Fruit fly (Drosophila melanogaster) whole organism, embryonic: ENCODE measurements around the gene nbs.

Experiments
- Adf1 ChIP-seq: fragments of 200-800 bp; sonication (Bioruptor generic); IDR thresholded peaks from 2 replicates; pipeline ENCODE4 v1.3.6; 2022; ENCODE audit warnings: missing biosample characterization, missing genetic modification characterization
- Bgb ChIP-seq: fragments of 200-800 bp; sonication (Bioruptor generic); IDR thresholded peaks from 2 replicates; pipeline ENCODE4 v1.3.6; 2022; ENCODE audit warnings: missing biosample characterization, missing genetic modification characterization; ENCODE audit not compliant: partially characterized antibody
- CG10366 ChIP-seq: fragments of 200-800 bp; sonication (Bioruptor generic); IDR thresholded peaks from 2 replicates; pipeline ENCODE4 v1.3.6; 2022; ENCODE audit warnings: missing biosample characterization, missing genetic modification characterization
- CG10979 ChIP-seq: fragments of 200-800 bp; sonication (Bioruptor generic); optimal IDR thresholded peaks from 2 replicates; lab custom pipeline; 2018; ENCODE audit warnings: missing biosample characterization, mild to moderate bottlenecking, missing genetic modification characterization, moderate library complexity
- CG11085 ChIP-seq: fragments of 200-800 bp; sonication (Bioruptor generic); IDR thresholded peaks from 2 replicates; pipeline ENCODE4 v1.3.6; 2022; ENCODE audit warnings: missing biosample characterization, missing genetic modification characterization
- CG11696 ChIP-seq: fragments of 200-800 bp; sonication (Bioruptor generic); IDR thresholded peaks from 2 replicates; pipeline ENCODE4 v1.3.6; 2022; ENCODE audit warnings: missing biosample characterization, missing genetic modification characterization
- CG12769 ChIP-seq: fragments of 200-800 bp; sonication (Bioruptor generic); optimal IDR thresholded peaks from 2 replicates; lab custom pipeline; 2019; ENCODE audit warnings: missing biosample characterization, mild to moderate bottlenecking, missing genetic modification characterization, moderate library complexity
- CG14860 ChIP-seq: fragments of 200-800 bp; sonication (Bioruptor generic); IDR thresholded peaks from 3 replicates; pipeline ENCODE4 v1.3.6; 2022; ENCODE audit warnings: missing biosample characterization, missing genetic modification characterization; ENCODE audit not compliant: partially characterized antibody
- CG1602 ChIP-seq: fragments of 200-800 bp; sonication (Bioruptor generic); optimal IDR thresholded peaks from 3 replicates; lab custom pipeline; 2016; ENCODE audit warnings: missing biosample characterization, missing genetic modification characterization
- CG2712 ChIP-seq: fragments of 200-800 bp; optimal IDR thresholded peaks from 3 replicates; lab custom pipeline; 2019; ENCODE audit warnings: missing biosample characterization, mild to moderate bottlenecking, missing genetic modification characterization, moderate library complexity
- CG32767 ChIP-seq: fragments of 200-800 bp; sonication (Bioruptor generic); IDR thresholded peaks from 2 replicates; pipeline ENCODE4 v1.3.6; 2022; ENCODE audit warnings: missing biosample characterization, missing genetic modification characterization
- CG7786 ChIP-seq: fragments of 200-800 bp; sonication (Bioruptor generic); optimal IDR thresholded peaks from 2 replicates; lab custom pipeline; 2016; ENCODE audit warnings: missing biosample characterization, missing genetic modification characterization
- CG7928 ChIP-seq: fragments of 200-800 bp; sonication (Bioruptor generic); optimal IDR thresholded peaks from 2 replicates; lab custom pipeline; 2017; ENCODE audit warnings: missing biosample characterization, mild to moderate bottlenecking, missing genetic modification characterization
- CkIIα-i1 ChIP-seq: fragments of 200-800 bp; sonication (Bioruptor generic); IDR thresholded peaks from 2 replicates; pipeline ENCODE4 v1.3.6; 2022; ENCODE audit warnings: missing biosample characterization, missing genetic modification characterization
- D19B ChIP-seq: fragments of 200-800 bp; sonication (Bioruptor generic); optimal IDR thresholded peaks from 2 replicates; lab custom pipeline; 2017; ENCODE audit warnings: missing biosample characterization, mild to moderate bottlenecking, missing genetic modification characterization
- Dip3 ChIP-seq: fragments of 200-800 bp; sonication (Bioruptor generic); optimal IDR thresholded peaks from 3 replicates; lab custom pipeline; 2016; ENCODE audit warnings: missing biosample characterization, missing genetic modification characterization
- ERR ChIP-seq: fragments of 200-800 bp; sonication (Bioruptor generic); optimal IDR thresholded peaks from 2 replicates; lab custom pipeline; 2016; ENCODE audit warnings: missing biosample characterization, missing genetic modification characterization
- Ets65A ChIP-seq: fragments of 200-800 bp; sonication (Bioruptor generic); peaks from one replicate; lab custom pipeline; 2016; ENCODE audit warnings: missing biosample characterization, missing genetic modification characterization
- GATAe ChIP-seq: fragments of 200-800 bp; sonication (Bioruptor generic); conservative IDR thresholded peaks from 2 replicates; pipeline ENCODE4 v1.3.6; 2022; ENCODE audit warnings: missing biosample characterization, missing genetic modification characterization
- HLH4C ChIP-seq: fragments of 200-800 bp; sonication (Bioruptor generic); IDR thresholded peaks from 3 replicates; pipeline ENCODE4 v1.3.6; 2022; ENCODE audit warnings: missing biosample characterization, missing genetic modification characterization; ENCODE audit not compliant: partially characterized antibody
- Hand ChIP-seq: fragments of 200-800 bp; sonication (Bioruptor generic); optimal IDR thresholded peaks from 2 replicates; lab custom pipeline; 2017; ENCODE audit warnings: mild to moderate bottlenecking, missing biosample characterization, missing genetic modification reagents, missing genetic modification characterization
- Max ChIP-seq: fragments of 200-800 bp; sonication (Bioruptor generic); optimal IDR thresholded peaks from 2 replicates; lab custom pipeline; 2016; ENCODE audit warnings: missing biosample characterization, mild to moderate bottlenecking, missing genetic modification characterization
- Neu2 ChIP-seq: fragments of 200-800 bp; sonication (Bioruptor generic); optimal IDR thresholded peaks from 3 replicates; lab custom pipeline; 2016; ENCODE audit warnings: missing biosample characterization, missing genetic modification characterization, borderline replicate concordance
- Oli ChIP-seq: fragments of 200-800 bp; sonication (Bioruptor generic); optimal IDR thresholded peaks from 2 replicates; lab custom pipeline; 2018; ENCODE audit warnings: missing biosample characterization, mild to moderate bottlenecking, missing genetic modification characterization, moderate library complexity
- PHDP ChIP-seq: fragments of 200-800 bp; sonication (Bioruptor generic); optimal IDR thresholded peaks from 3 replicates; lab custom pipeline; 2018; ENCODE audit warnings: missing biosample characterization, mild to moderate bottlenecking, missing genetic modification characterization, moderate library complexity
- Sry-δ ChIP-seq: fragments of 200-800 bp; sonication (Bioruptor generic); optimal IDR thresholded peaks from 2 replicates; lab custom pipeline; 2016; ENCODE audit warnings: missing biosample characterization, missing genetic modification characterization
- Stat92E ChIP-seq, 3 experiments: fragments of >200 bp in 2 of 3; fragments of 200-800 bp in 1 of 3; sonication (Bioruptor generic) in 1 of 3; optimal IDR thresholded peaks; 2 replicates each; lab custom pipeline; 2017 to 2019; ENCODE audit warnings: missing biosample characterization in 3 of 3, missing genetic modification characterization in 3 of 3, mild to moderate bottlenecking in 1 of 3, moderate library complexity in 1 of 3
- YL-1 ChIP-seq: fragments of 200-800 bp; sonication (Bioruptor generic); optimal IDR thresholded peaks from 3 replicates; lab custom pipeline; 2017; ENCODE audit warnings: missing biosample characterization, mild to moderate bottlenecking, missing genetic modification characterization
- abd-A ChIP-seq: fragments of 200-800 bp; sonication (Bioruptor generic); optimal IDR thresholded peaks from 3 replicates; lab custom pipeline; 2019; ENCODE audit warnings: missing biosample characterization, mild to moderate bottlenecking, missing genetic modification characterization, moderate library complexity
- amos ChIP-seq: fragments of 200-800 bp; sonication (Bioruptor generic); IDR thresholded peaks from 2 replicates; pipeline ENCODE4 v1.3.6; 2022; ENCODE audit warnings: missing biosample characterization, missing genetic modification characterization; ENCODE audit not compliant: partially characterized antibody
- chif ChIP-seq, 2 experiments: fragments of 200-800 bp; sonication (Bioruptor generic); optimal IDR thresholded peaks; 3 replicates each; lab custom pipeline; 2016; ENCODE audit warnings: missing biosample characterization in 2 of 2, missing genetic modification characterization in 2 of 2
- chinmo ChIP-seq: fragments of 200-800 bp; sonication (Bioruptor generic); IDR thresholded peaks from 4 replicates; pipeline ENCODE4 v1.3.6; 2022; ENCODE audit warnings: missing biosample characterization, missing genetic modification characterization; ENCODE audit not compliant: partially characterized antibody
- crol ChIP-seq: fragments of 200-800 bp; sonication (Bioruptor generic); IDR thresholded peaks from 2 replicates; pipeline ENCODE4 v1.3.6; 2022; ENCODE audit warnings: missing biosample characterization, missing genetic modification characterization
- disco-r ChIP-seq: fragments of 200-800 bp; sonication (Bioruptor generic); optimal IDR thresholded peaks from 2 replicates; lab custom pipeline; 2016; ENCODE audit warnings: missing biosample characterization, missing genetic modification characterization
- dm ChIP-seq: fragments of 200-800 bp; sonication (Bioruptor generic); optimal IDR thresholded peaks from 3 replicates; lab custom pipeline; 2016; ENCODE audit warnings: missing biosample characterization, missing genetic modification characterization
- dysf ChIP-seq: fragments of 200-800 bp; sonication (Bioruptor generic); IDR thresholded peaks from 3 replicates; pipeline ENCODE4 v1.3.6; 2022; ENCODE audit warnings: missing biosample characterization, missing genetic modification characterization
- en ChIP-seq: fragments of 200-800 bp; sonication (Bioruptor generic); optimal IDR thresholded peaks from 2 replicates; lab custom pipeline; 2016; ENCODE audit warnings: missing biosample characterization, missing genetic modification characterization
- ewg ChIP-seq: fragments of 200-800 bp; sonication (Bioruptor generic); optimal IDR thresholded peaks from 3 replicates; lab custom pipeline; 2017; ENCODE audit warnings: mild to moderate bottlenecking, missing biosample characterization, missing genetic modification reagents, missing genetic modification characterization
- ftz-f1 ChIP-seq: fragments of 200-800 bp; sonication (Bioruptor generic); optimal IDR thresholded peaks from 2 replicates; lab custom pipeline; 2016; ENCODE audit warnings: missing biosample characterization, missing genetic modification characterization
- insv ChIP-seq, 2 experiments: fragments of 200-800 bp; sonication (Bioruptor generic); optimal IDR thresholded peaks; 3 replicates each; lab custom pipeline; 2016 to 2018; ENCODE audit warnings: missing biosample characterization in 2 of 2, missing genetic modification characterization in 2 of 2
- nom ChIP-seq: fragments of 200-800 bp; sonication (Bioruptor generic); optimal IDR thresholded peaks from 2 replicates; lab custom pipeline; 2017; ENCODE audit warnings: missing biosample characterization, missing genetic modification characterization, mild to moderate bottlenecking, moderate library complexity, missing genetic modification reagents
- oc ChIP-seq: fragments of 200-800 bp; sonication (Bioruptor generic); optimal IDR thresholded peaks from 2 replicates; lab custom pipeline; 2018; ENCODE audit warnings: missing biosample characterization, mild to moderate bottlenecking, missing genetic modification characterization, moderate library complexity
- pzg ChIP-seq: fragments of 200-800 bp; sonication (Bioruptor generic); optimal IDR thresholded peaks from 3 replicates; lab custom pipeline; 2018; ENCODE audit warnings: missing biosample characterization, mild to moderate bottlenecking, missing genetic modification characterization, moderate library complexity
- run ChIP-seq: fragments of 200-800 bp; sonication (Bioruptor generic); optimal IDR thresholded peaks from 3 replicates; lab custom pipeline; 2018; ENCODE audit warnings: missing biosample characterization, mild to moderate bottlenecking, missing genetic modification characterization
- slp2 ChIP-seq: fragments of 200-800 bp; sonication (Bioruptor generic); optimal IDR thresholded peaks from 2 replicates; lab custom pipeline; 2016; ENCODE audit warnings: missing biosample characterization, missing genetic modification characterization
- so ChIP-seq: fragments of 200-800 bp; sonication (Bioruptor generic); IDR thresholded peaks from 3 replicates; pipeline ENCODE4 v1.3.6; 2022; ENCODE audit warnings: missing biosample characterization, missing genetic modification characterization
- tio ChIP-seq: fragments of 200-800 bp; sonication (Bioruptor generic); optimal IDR thresholded peaks from 2 replicates; lab custom pipeline; 2017; ENCODE audit warnings: missing biosample characterization, missing genetic modification characterization, inconsistent platforms
- trh ChIP-seq: fragments of 200-800 bp; sonication (Bioruptor generic); optimal IDR thresholded peaks from 2 replicates; lab custom pipeline; 2016; ENCODE audit warnings: missing biosample characterization, missing genetic modification characterization
- tx ChIP-seq: fragments of 200-800 bp; sonication (Bioruptor generic); optimal IDR thresholded peaks from 2 replicates; lab custom pipeline; 2016; ENCODE audit warnings: missing biosample characterization, missing genetic modification characterization
- unpg ChIP-seq: fragments of 200-800 bp; sonication (Bioruptor generic); optimal IDR thresholded peaks from 3 replicates; lab custom pipeline; 2018; ENCODE audit warnings: missing biosample characterization, mild to moderate bottlenecking, missing genetic modification characterization, moderate library complexity

nbs gene

DNA sequence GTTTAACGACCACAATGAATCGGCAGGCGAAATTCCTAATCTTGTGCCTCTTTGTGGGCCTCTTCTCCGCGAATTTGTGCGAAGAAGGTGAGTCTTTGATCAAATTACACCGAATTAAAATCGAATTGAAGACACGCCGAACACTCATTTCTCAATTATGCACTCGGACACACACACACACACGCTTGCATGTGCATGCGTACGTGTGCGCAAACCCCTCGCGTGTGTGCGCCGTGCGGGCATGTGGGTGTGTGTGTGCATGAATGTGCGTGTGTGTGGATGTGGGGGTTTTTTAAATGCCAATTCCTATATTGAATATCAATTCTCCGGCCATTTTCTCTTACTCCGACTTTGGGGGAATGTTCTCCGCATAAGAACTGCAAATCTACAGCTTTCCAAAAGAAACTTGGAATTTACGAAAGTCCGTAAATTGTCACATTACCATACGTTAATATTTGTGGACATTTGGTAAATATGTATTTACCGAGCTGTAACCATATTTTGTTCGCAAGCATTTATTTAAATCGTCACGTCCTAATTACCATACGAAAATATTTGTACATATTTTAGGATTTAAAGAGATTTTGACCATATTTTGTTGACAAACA is 8.4 kb downstream of the nbs start (continued):
- TF ChIP-seq run (tag; lab: Kevin White, UChicago), result no peak
- TF ChIP-seq CG10979 (tag; lab: Kevin White, UChicago), result no peak
- TF ChIP-seq ftz-f1, result no peak
- no peak for TF ChIP-seq insv (GFP tag; optimal IDR thresholded peaks at IDR 0.05; lab: Kevin White, UChicago)
- no peak for TF ChIP-seq Adf1
- TF ChIP-seq CG7928 (GFP tag; lab: Kevin White, UChicago), result no peak
- TF ChIP-seq CG32767 (GFP tag; lab: Robert Waterston, UW), result peak; percentile 41; the same call in 1 of the 2 replicates
- no peak for TF ChIP-seq HLH4C (GFP tag; lab: Robert Waterston, UW)
- no peak for TF ChIP-seq ERR (GFP tag; lab: Kevin White, UChicago)
- TF ChIP-seq Bgb (GFP tag; lab: Robert Waterston, UW), result no peak
- TF ChIP-seq dysf, result no peak
- TF ChIP-seq nom, result peak; percentile 14
- TF ChIP-seq chif (GFP tag; optimal IDR thresholded peaks at IDR 0.05; lab: Kevin White, UChicago), result no peak
- TF ChIP-seq dm, result no peak
- TF ChIP-seq unpg, result no peak
- no peak for TF ChIP-seq CG11085 (GFP tag; lab: Robert Waterston, UW)
- peak; percentile 71 for TF ChIP-seq YL-1 (GFP tag; lab: Kevin White, UChicago)
- no peak for TF ChIP-seq Hand (GFP tag; lab: Kevin White, UChicago)
- no peak for TF ChIP-seq oc (tag; lab: Kevin White, UChicago)
- no peak for TF ChIP-seq slp2
- TF ChIP-seq tx (GFP tag; lab: Kevin White, UChicago), result no peak
- TF ChIP-seq trh, result no peak
- no peak for TF ChIP-seq PHDP (tag; lab: Kevin White, UChicago)
- no peak for TF ChIP-seq CG2712 (tag; lab: Kevin White, UChicago)
- TF ChIP-seq disco-r, result no peak
- TF ChIP-seq CkIIα-i1 (GFP tag; lab: Robert Waterston, UW), result no peak
- no peak for TF ChIP-seq Sry-δ (GFP tag; lab: Kevin White, UChicago)
- TF ChIP-seq abd-A (tag; lab: Kevin White, UChicago), result no peak
- peak; percentile 93; the same call in 3 of the 4 replicates for TF ChIP-seq chinmo (GFP tag; lab: Robert Waterston, UW)
- TF ChIP-seq CG12769 (tag; lab: Kevin White, UChicago), result no peak
- no peak for TF ChIP-seq Stat92E (GFP tag; optimal IDR thresholded peaks at IDR 0.05; lab: Kevin White, UChicago)
- no peak for TF ChIP-seq Neu2
- no peak for TF ChIP-seq Dip3 (GFP tag; lab: Kevin White, UChicago)
- no peak; the same call in 2 of the 3 replicates for TF ChIP-seq CG14860 (GFP tag; lab: Robert Waterston, UW)
- no peak for TF ChIP-seq crol (GFP tag; lab: Robert Waterston, UW)
- TF ChIP-seq D19B (GFP tag; lab: Kevin White, UChicago), result no peak
- TF ChIP-seq Ets65A (GFP tag; lab: Kevin White, UChicago), result no peak
- TF ChIP-seq so, result no peak
- TF ChIP-seq en, result no peak
- no peak for TF ChIP-seq CG11696
- no peak for TF ChIP-seq CG1602 (GFP tag; lab: Kevin White, UChicago)
- TF ChIP-seq Max (GFP tag; lab: Kevin White, UChicago), result no peak
- TF ChIP-seq pzg (GFP tag; lab: Kevin White, UChicago), result no peak
- TF ChIP-seq ewg (GFP tag; lab: Kevin White, UChicago), result no peak
- TF ChIP-seq CG10366, result no peak
- no peak for TF ChIP-seq Oli (tag; lab: Kevin White, UChicago)
- no peak for TF ChIP-seq GATAe (GFP tag; lab: Robert Waterston, UW)
- no peak for TF ChIP-seq CG7786 (GFP tag; lab: Kevin White, UChicago)
- no peak for TF ChIP-seq tio (GFP tag; lab: Kevin White, UChicago)
- no peak for TF ChIP-seq amos (GFP tag; lab: Robert Waterston, UW)
